Fruit fly (Drosophila melanogaster): ENCODE measurements around the gene RpL30.
A peak's percentile ranks its signal among the peaks of the same experiment; 100 is the strongest.

Gene RpL30

dm6 chr2L:19026491-19027197 is 17.5 kb upstream of the RpL30 start (continued):
- TF ChIP-seq CG13775 (GFP tag; optimal IDR thresholded peaks at IDR 0.05) (peak; percentile 30), CG8924 (tag; optimal IDR thresholded peaks at IDR 0.05) (peak; percentile 72), wek (GFP tag; optimal IDR thresholded peaks at IDR 0.05) (no peak), CG10267 (tag; optimal IDR thresholded peaks at IDR 0.05) (peak; percentile 40), CG10979 (tag; optimal IDR thresholded peaks at IDR 0.05) (peak; percentile 47), jigr1 (GFP tag; IDR thresholded peaks at IDR 0.05) (no peak), MESR4 (GFP tag; optimal IDR thresholded peaks at IDR 0.05) (no peak), Side (GFP tag; optimal IDR thresholded peaks at IDR 0.05) (no peak), CG2202 (tag; optimal IDR thresholded peaks at IDR 0.05) (no peak), CG9727 (GFP tag; optimal IDR thresholded peaks at IDR 0.05) (peak; percentile 58), CG11696 (GFP tag; IDR thresholded peaks at IDR 0.05) (peak; percentile 23; the same call in 1 of the 2 replicates), CG14014 (GFP tag; IDR thresholded peaks at IDR 0.05) (peak; percentile 59), unc-4 (GFP tag; IDR thresholded peaks at IDR 0.05; ENCODE audit: partially characterized antibody) (no peak), Hmr (GFP tag; optimal IDR thresholded peaks at IDR 0.05) (peak; percentile 85), CG17359 (tag; optimal IDR thresholded peaks at IDR 0.05) (peak; percentile 57), CG7556 (GFP tag; optimal IDR thresholded peaks at IDR 0.05) (peak; percentile 88), dati (GFP tag; IDR thresholded peaks at IDR 0.05) (no peak), dan (GFP tag; IDR thresholded peaks at IDR 0.05) (no peak), CG2129 (GFP tag; IDR thresholded peaks at IDR 0.05; ENCODE audit: partially characterized antibody) (no peak), chif (GFP tag; optimal IDR thresholded peaks at IDR 0.05) (no peak), CG9609 (GFP tag; optimal IDR thresholded peaks at IDR 0.05) (no peak), pros (GFP tag; optimal IDR thresholded peaks at IDR 0.05) (no peak), ham (GFP tag; IDR thresholded peaks at IDR 0.05) (no peak), CG4360 (GFP tag; IDR thresholded peaks at IDR 0.05) (no peak), CG11398 (GFP tag; optimal IDR thresholded peaks at IDR 0.05) (no peak), Pdp1 (GFP tag; optimal IDR thresholded peaks at IDR 0.05) (peak in 1 of 2 experiments; percentile 8), pzg (GFP tag; optimal IDR thresholded peaks at IDR 0.05) (no peak), ems (GFP tag; optimal IDR thresholded peaks at IDR 0.05) (peak; percentile 6), CG1603 (tag; optimal IDR thresholded peaks at IDR 0.05) (peak; percentile 35), dysf (GFP tag; IDR thresholded peaks at IDR 0.05) (peak; percentile 66; the same call in 2 of the 3 replicates), Nf-YA (GFP tag; IDR thresholded peaks at IDR 0.05) (no peak), run (tag; optimal IDR thresholded peaks at IDR 0.05) (peak; percentile 5)

dm6 chr2L:19024744-19025059 is 15.6 kb upstream of the RpL30 start:
- TF ChIP-seq NC2β (GFP tag; optimal IDR thresholded peaks at IDR 0.05) (no peak), CG7556 (GFP tag; optimal IDR thresholded peaks at IDR 0.05) (peak; percentile 60), D19A (tag; optimal IDR thresholded peaks at IDR 0.05) (peak; percentile 6), CG11695 (GFP tag; IDR thresholded peaks at IDR 0.05) (0 out of 3 replicates have a peak, but pooled peaks have one; percentile 1), CG31441 (GFP tag; IDR thresholded peaks at IDR 0.05) (0 out of 2 replicates have a peak, but pooled peaks have one; percentile 6), abd-A (tag; optimal IDR thresholded peaks at IDR 0.05) (peak; percentile 42), Hey (tag; optimal IDR thresholded peaks at IDR 0.05) (peak; percentile 41), crol (GFP tag; IDR thresholded peaks at IDR 0.05) (peak; percentile 86), CG32772 (GFP tag; IDR thresholded peaks at IDR 0.05) (0 out of 2 replicates have a peak, but pooled peaks have one; percentile 0), CG12155 (GFP tag; optimal IDR thresholded peaks at IDR 0.05) (no peak), CG12104 (GFP tag; optimal IDR thresholded peaks at IDR 0.05) (peak; percentile 23), bab2 (GFP tag; optimal IDR thresholded peaks at IDR 0.05) (no peak), CG10543 (GFP tag; optimal IDR thresholded peaks at IDR 0.05) (peak; percentile 60), dysf (GFP tag; IDR thresholded peaks at IDR 0.05) (peak; percentile 2; the same call in 1 of the 3 replicates), CG17361 (GFP tag; IDR thresholded peaks at IDR 0.05) (peak; percentile 24; the same call in 1 of the 3 replicates), CG11456 (GFP tag; IDR thresholded peaks at IDR 0.05) (peak; percentile 39; the same call in 1 of the 3 replicates), Eip74EF (GFP tag; optimal IDR thresholded peaks at IDR 0.05) (peak in 1 of 2 experiments; percentile 1), Hr78 (GFP tag; optimal IDR thresholded peaks at IDR 0.05) (no peak), CG3281 (GFP tag; optimal IDR thresholded peaks at IDR 0.05) (no peak), lab (GFP tag; optimal IDR thresholded peaks at IDR 0.05) (peak; percentile 19)

Data from whole organism, embryonic.